Worm (Caenorhabditis elegans) whole organism, mixed stage, embryonic: Measurements from ENCODE around the gene ell-1.

Experiments
- M03D4.4 ChIP-seq: sonication (generic microtip); optimal IDR thresholded peaks from 2 replicates; lab custom pipeline; 2017; ENCODE audit warnings: mild to moderate bottlenecking, missing genetic modification characterization, missing compliant biosample characterization
- ces-1 ChIP-seq: fragments of 150-350 bp; optimal IDR thresholded peaks from 2 replicates; lab custom pipeline; 2014; ENCODE audit warnings: missing biosample characterization, missing genetic modification reagents, missing genetic modification characterization
- ham-2 ChIP-seq: fragments of 200-800 bp; sonication (Bioruptor generic); optimal IDR thresholded peaks from 2 replicates; lab custom pipeline; 2018; ENCODE audit warnings: mild to moderate bottlenecking, missing genetic modification characterization, missing compliant biosample characterization
- lin-13 ChIP-seq: fragments of 150-350 bp; optimal IDR thresholded peaks from 2 replicates; lab custom pipeline; 2014; ENCODE audit warnings: missing biosample characterization, missing genetic modification characterization
- lsy-2 ChIP-seq: fragments of 150-350 bp; optimal IDR thresholded peaks from 2 replicates; lab custom pipeline; 2014; ENCODE audit warnings: missing biosample characterization, missing genetic modification characterization
- mab-5 ChIP-seq: fragments of 150-350 bp; optimal IDR thresholded peaks from 2 replicates; lab custom pipeline; 2014; ENCODE audit warnings: missing biosample characterization, missing genetic modification characterization
- nhr-12 ChIP-seq: fragments of 150-350 bp; optimal IDR thresholded peaks from 2 replicates; lab custom pipeline; 2014; ENCODE audit warnings: missing biosample characterization, missing genetic modification characterization
- nhr-237 ChIP-seq: fragments of 150-350 bp; optimal IDR thresholded peaks from 2 replicates; lab custom pipeline; 2014; ENCODE audit warnings: missing biosample characterization, missing genetic modification characterization
- nhr-28 ChIP-seq: fragments of 150-350 bp; optimal IDR thresholded peaks from 2 replicates; lab custom pipeline; 2014; ENCODE audit warnings: missing biosample characterization, missing genetic modification characterization
- pha-4 ChIP-seq: fragments of 150-350 bp; optimal IDR thresholded peaks from 2 replicates; lab custom pipeline; 2018; ENCODE audit warnings: missing biosample characterization, missing genetic modification reagents, missing genetic modification characterization
- snpc-4 ChIP-seq: fragments of 150-350 bp; optimal IDR thresholded peaks from 2 replicates; lab custom pipeline; 2014; ENCODE audit warnings: missing biosample characterization, missing genetic modification characterization
- sptf-1 ChIP-seq: sonication (generic microtip); optimal IDR thresholded peaks from 2 replicates; lab custom pipeline; 2017; ENCODE audit warnings: mild to moderate bottlenecking, missing genetic modification characterization, moderate library complexity, missing compliant biosample characterization
- unc-62 ChIP-seq: fragments of 150-350 bp; optimal IDR thresholded peaks from 2 replicates; lab custom pipeline; 2014; ENCODE audit warnings: missing biosample characterization, missing genetic modification reagents, missing genetic modification characterization

DNA sequence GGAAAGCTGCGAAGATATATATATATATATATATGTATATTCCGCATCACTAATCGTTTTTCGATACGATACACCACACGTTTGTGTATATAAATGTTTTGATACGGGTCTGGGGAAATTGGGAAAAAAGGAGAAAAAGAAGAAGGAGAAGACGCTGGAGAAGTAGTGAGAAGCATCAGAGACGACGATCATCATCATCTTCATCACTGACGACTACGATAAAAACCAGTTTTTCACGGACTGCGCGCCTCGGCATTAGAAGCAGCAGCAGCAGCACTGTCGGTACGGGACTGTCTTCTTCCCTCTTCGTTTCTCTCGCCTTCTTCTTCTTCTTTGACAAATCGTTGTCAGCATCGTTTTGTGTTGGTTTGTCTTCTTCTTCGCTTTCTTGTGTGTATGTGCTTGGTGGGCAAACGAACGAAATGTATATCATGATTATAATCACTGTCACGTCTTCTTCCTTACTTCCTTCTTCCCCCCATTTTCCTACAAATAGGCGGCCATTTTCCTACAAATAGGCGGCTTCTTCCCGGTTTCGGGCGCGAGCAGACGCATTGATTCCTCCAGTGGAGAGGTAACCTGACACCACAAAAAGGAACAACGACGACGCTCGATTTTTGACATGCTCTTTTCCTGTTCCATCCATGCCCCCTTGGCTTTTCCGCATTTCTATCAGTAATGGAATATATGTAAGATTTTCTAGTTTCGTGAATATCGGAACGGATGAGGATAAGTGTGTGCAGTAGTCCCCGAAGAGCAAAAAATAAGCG is 2.0 kb downstream of the ell-1 start:
- TF ChIP-seq lin-13 (no peak), nhr-12 (tag; lab: Kevin White, UChicago) (no peak), snpc-4 (no peak), lsy-2 (tag; lab: Kevin White, UChicago) (no peak), nhr-28 (tag; lab: Kevin White, UChicago) (no peak), pha-4 (tag; lab: Kevin White, UChicago) (no peak), mab-5 (no peak), ham-2 (GFP tag; lab: Kevin White, UChicago) (no peak), nhr-237 (tag; lab: Kevin White, UChicago) (no peak), ces-1 (GFP tag; lab: Kevin White, UChicago) (no peak), M03D4.4 (tag; lab: Kevin White, UChicago) (no peak), sptf-1 (tag; lab: Kevin White, UChicago) (no peak), unc-62 (GFP tag; lab: Kevin White, UChicago) (no peak)
